Worm (Caenorhabditis elegans): Measurements from ENCODE around the gene fubl-1.

- no peak for TF ChIP-seq unc-62 (GFP tag; optimal IDR thresholded peaks at IDR 0.05)
- no peak for TF ChIP-seq K11D2.4 (GFP tag; IDR thresholded peaks at IDR 0.05)
- TF ChIP-seq snpc-4 (GFP tag; optimal IDR thresholded peaks at IDR 0.05) = no peak
- no peak for TF ChIP-seq snpc-4 (tag; optimal IDR thresholded peaks at IDR 0.05)
- TF ChIP-seq hrde-1 (tag; optimal IDR thresholded peaks at IDR 0.05; ENCODE audit: borderline replicate concordance) = no peak
- no peak for TF ChIP-seq attf-6 (GFP tag; IDR thresholded peaks at IDR 0.05)
- no peak for TF ChIP-seq lin-54 (GFP tag; optimal IDR thresholded peaks at IDR 0.05)
- TF ChIP-seq bed-2 (GFP tag; IDR thresholded peaks at IDR 0.05) = no peak
- no peak for TF ChIP-seq nhr-27 (tag; optimal IDR thresholded peaks at IDR 0.05)
- TF ChIP-seq F57C9.4 (tag; optimal IDR thresholded peaks at IDR 0.05) = no peak
- no peak for TF ChIP-seq snpc-1.1 (tag; optimal IDR thresholded peaks at IDR 0.05; ENCODE audit: insufficient read depth)
- no peak for TF ChIP-seq F52B5.7 (tag; optimal IDR thresholded peaks at IDR 0.05)
- TF ChIP-seq dpl-1 (GFP tag; optimal IDR thresholded peaks at IDR 0.05) = no peak
- no peak for TF ChIP-seq madf-6 (GFP tag; IDR thresholded peaks at IDR 0.05)
Measured at ce11 chrV:10270214-10270613, 31.5 kb upstream of the fubl-1 start, which contains the start of gene ric-4.
